Fruit fly (Drosophila melanogaster) whole organism: ENCODE data around the gene Sgs7.
A peak's percentile ranks its signal among the peaks of the same experiment; 100 is the strongest.

Experiments used
- CG8478 ChIP-seq: fragments of >200 bp; optimal IDR thresholded peaks from 2 replicates; lab custom pipeline; 2018; ENCODE audit warnings: inconsistent platforms
- Dll ChIP-seq: fragments of >200 bp; optimal IDR thresholded peaks from 2 replicates; lab custom pipeline; 2017
- EcR ChIP-seq, 2 experiments: fragments of >200 bp; optimal IDR thresholded peaks; 2 replicates each; lab custom pipeline; 2017; ENCODE audit warnings: missing biosample characterization in 2 of 2, missing genetic modification characterization in 2 of 2, missing genetic modification reagents in 2 of 2
- pan ChIP-seq: fragments of >200 bp; optimal IDR thresholded peaks from 2 replicates; lab custom pipeline; 2017
- psq ChIP-seq: fragments of >200 bp; optimal IDR thresholded peaks from 2 replicates; lab custom pipeline; 2017
- usp ChIP-seq: fragments of >200 bp; optimal IDR thresholded peaks from 2 replicates; lab custom pipeline; 2017; ENCODE audit warnings: missing biosample characterization, missing genetic modification characterization, mixed read lengths

Gene Sgs7

dm6 chr3L:11547302-11547994, 37.8 kb downstream of the Sgs7 start:
- no peak for TF ChIP-seq psq (lab: Kevin White, UChicago)

dm6 chr3L:11548009-11548408, 38.3 kb downstream of the Sgs7 start:
- TF ChIP-seq usp (GFP tag; lab: Kevin White, UChicago), result no peak
- no peak for TF ChIP-seq EcR (GFP tag; optimal IDR thresholded peaks at IDR 0.05; lab: Kevin White, UChicago)
- no peak for TF ChIP-seq CG8478 (lab: Kevin White, UChicago)
- TF ChIP-seq Dll (lab: Kevin White, UChicago), result no peak
- no peak for TF ChIP-seq psq (lab: Kevin White, UChicago)
- TF ChIP-seq pan (lab: Kevin White, UChicago), result no peak

- TF ChIP-seq EcR (GFP tag; optimal IDR thresholded peaks at IDR 0.05; lab: Kevin White, UChicago) (no peak), usp (GFP tag; lab: Kevin White, UChicago) (no peak), psq (lab: Kevin White, UChicago) (no peak), CG8478 (lab: Kevin White, UChicago) (no peak), pan (lab: Kevin White, UChicago) (no peak), Dll (lab: Kevin White, UChicago) (no peak)
Measured at dm6 chr3L:11549432-11549831, 39.8 kb downstream of the Sgs7 start.

- TF ChIP-seq usp (GFP tag; lab: Kevin White, UChicago) (no peak), CG8478 (lab: Kevin White, UChicago) (no peak), psq (lab: Kevin White, UChicago) (no peak), EcR (GFP tag; optimal IDR thresholded peaks at IDR 0.05; lab: Kevin White, UChicago) (no peak), pan (lab: Kevin White, UChicago) (no peak), Dll (lab: Kevin White, UChicago) (no peak)
Measured at dm6 chr3L:11550359-11551056, 40.8 kb downstream of the Sgs7 start.

dm6 chr3L:11551949-11552348, 42.3 kb downstream of the Sgs7 start:
- TF ChIP-seq psq (lab: Kevin White, UChicago) (no peak), pan (lab: Kevin White, UChicago) (no peak), usp (GFP tag; lab: Kevin White, UChicago) (no peak), EcR (GFP tag; optimal IDR thresholded peaks at IDR 0.05; lab: Kevin White, UChicago) (no peak)

dm6 chr3L:11552996-11553671, 43.5 kb downstream of the Sgs7 start:
- TF ChIP-seq pan (lab: Kevin White, UChicago) (no peak), Dll (lab: Kevin White, UChicago) (peak; percentile 98), EcR (GFP tag; optimal IDR thresholded peaks at IDR 0.05; lab: Kevin White, UChicago) (no peak), CG8478 (lab: Kevin White, UChicago) (peak; percentile 56), psq (lab: Kevin White, UChicago) (no peak)

- no peak for TF ChIP-seq pan (lab: Kevin White, UChicago)
- no peak for TF ChIP-seq CG8478 (lab: Kevin White, UChicago)
- no peak for TF ChIP-seq Dll (lab: Kevin White, UChicago)
- no peak for TF ChIP-seq psq (lab: Kevin White, UChicago)
- TF ChIP-seq usp (GFP tag; lab: Kevin White, UChicago), result no peak
- no peak for TF ChIP-seq EcR (GFP tag; optimal IDR thresholded peaks at IDR 0.05; lab: Kevin White, UChicago)
Measured at dm6 chr3L:11553672-11554068, 44.0 kb downstream of the Sgs7 start.

dm6 chr3L:11554338-11554737, 44.7 kb downstream of the Sgs7 start:
- no peak for TF ChIP-seq usp (GFP tag; lab: Kevin White, UChicago)
- TF ChIP-seq pan (lab: Kevin White, UChicago), result no peak
- TF ChIP-seq CG8478 (lab: Kevin White, UChicago), result no peak
- TF ChIP-seq psq (lab: Kevin White, UChicago), result no peak
- no peak for TF ChIP-seq Dll (lab: Kevin White, UChicago)
- no peak for TF ChIP-seq EcR (GFP tag; optimal IDR thresholded peaks at IDR 0.05; lab: Kevin White, UChicago)

dm6 chr3L:11554796-11555195, 45.1 kb downstream of the Sgs7 start:
- TF ChIP-seq psq (lab: Kevin White, UChicago), result no peak
- TF ChIP-seq usp (GFP tag; lab: Kevin White, UChicago), result no peak
- no peak for TF ChIP-seq pan (lab: Kevin White, UChicago)
- no peak for TF ChIP-seq CG8478 (lab: Kevin White, UChicago)
- TF ChIP-seq EcR (GFP tag; optimal IDR thresholded peaks at IDR 0.05; lab: Kevin White, UChicago), result no peak
- TF ChIP-seq Dll (lab: Kevin White, UChicago), result no peak

dm6 chr3L:11555662-11556460, 46.2 kb downstream of the Sgs7 start:
- no peak for TF ChIP-seq EcR (GFP tag; optimal IDR thresholded peaks at IDR 0.05; lab: Kevin White, UChicago)
- no peak for TF ChIP-seq Dll (lab: Kevin White, UChicago)
- no peak for TF ChIP-seq psq (lab: Kevin White, UChicago)
- TF ChIP-seq CG8478 (lab: Kevin White, UChicago), result no peak
- TF ChIP-seq usp (GFP tag; lab: Kevin White, UChicago), result no peak
- no peak for TF ChIP-seq pan (lab: Kevin White, UChicago)
